Fruit fly (Drosophila melanogaster) whole organism, embryonic: ENCODE data around the gene mRpS11.

ENCODE experiments used
- Antp ChIP-seq: fragments of 200-800 bp; sonication (Bioruptor generic); optimal IDR thresholded peaks from 3 replicates; lab custom pipeline; 2016; ENCODE audit warnings: missing biosample characterization, missing genetic modification characterization
- BEAF-32 ChIP-seq: fragments of 200-800 bp; sonication (Bioruptor generic); optimal IDR thresholded peaks from 3 replicates; lab custom pipeline; 2017; ENCODE audit warnings: missing biosample characterization, missing genetic modification characterization, mild to moderate bottlenecking, moderate library complexity, missing genetic modification reagents
- CG10147 ChIP-seq: fragments of 200-800 bp; sonication (Bioruptor generic); optimal IDR thresholded peaks from 2 replicates; lab custom pipeline; 2019; ENCODE audit warnings: missing biosample characterization, mild to moderate bottlenecking, missing genetic modification characterization, moderate library complexity
- CG10543 ChIP-seq: fragments of 200-800 bp; sonication (Bioruptor generic); optimal IDR thresholded peaks from 3 replicates; lab custom pipeline; 2017; ENCODE audit warnings: missing biosample characterization, mild to moderate bottlenecking, missing genetic modification characterization, moderate library complexity
- CG11247 ChIP-seq: fragments of 200-800 bp; sonication (Bioruptor generic); IDR thresholded peaks from 2 replicates; pipeline ENCODE4 v1.3.6; 2022; ENCODE audit warnings: missing biosample characterization, missing genetic modification characterization
- CG11504 ChIP-seq: fragments of 200-800 bp; sonication (Bioruptor generic); optimal IDR thresholded peaks from 3 replicates; lab custom pipeline; 2019; ENCODE audit warnings: missing biosample characterization, mild to moderate bottlenecking, missing genetic modification characterization, moderate library complexity
- CG12942 ChIP-seq: fragments of 200-800 bp; sonication (Bioruptor generic); optimal IDR thresholded peaks from 3 replicates; lab custom pipeline; 2016; ENCODE audit warnings: missing biosample characterization, missing genetic modification characterization
- CG13287 ChIP-seq: fragments of 200-800 bp; sonication (Bioruptor generic); IDR thresholded peaks from 2 replicates; pipeline ENCODE4 v1.3.6; 2022; ENCODE audit warnings: missing biosample characterization, missing genetic modification characterization; ENCODE audit not compliant: partially characterized antibody
- CG15514 ChIP-seq: fragments of 200-800 bp; sonication (Bioruptor generic); optimal IDR thresholded peaks from 3 replicates; lab custom pipeline; 2017; ENCODE audit warnings: missing biosample characterization, missing genetic modification characterization, mild to moderate bottlenecking, moderate library complexity, missing genetic modification reagents
- CG1602 ChIP-seq: fragments of 200-800 bp; sonication (Bioruptor generic); optimal IDR thresholded peaks from 3 replicates; lab custom pipeline; 2016; ENCODE audit warnings: missing biosample characterization, missing genetic modification characterization
- CG17361 ChIP-seq: fragments of 200-800 bp; sonication (Bioruptor generic); IDR thresholded peaks from 3 replicates; pipeline ENCODE4 v1.3.6; 2022; ENCODE audit warnings: missing biosample characterization, missing genetic modification characterization
- CG3065 ChIP-seq: fragments of 200-800 bp; sonication (Bioruptor generic); optimal IDR thresholded peaks from 2 replicates; lab custom pipeline; 2016; ENCODE audit warnings: missing biosample characterization, missing genetic modification characterization
- CG32532 ChIP-seq: fragments of 200-800 bp; sonication (Bioruptor generic); IDR thresholded peaks from 2 replicates; pipeline ENCODE4 v1.3.6; 2022; ENCODE audit warnings: missing biosample characterization, missing genetic modification characterization
- CG3407 ChIP-seq: fragments of 200-800 bp; sonication (Bioruptor generic); optimal IDR thresholded peaks from 2 replicates; lab custom pipeline; 2018; ENCODE audit warnings: missing biosample characterization, mild to moderate bottlenecking, missing genetic modification characterization
- CG8478 ChIP-seq: fragments of >200 bp; optimal IDR thresholded peaks from 2 replicates; lab custom pipeline; 2018
- CG8924 ChIP-seq: fragments of 200-800 bp; optimal IDR thresholded peaks from 3 replicates; lab custom pipeline; 2019; ENCODE audit warnings: missing biosample characterization, mild to moderate bottlenecking, missing genetic modification characterization, moderate library complexity
- CG8944 ChIP-seq: fragments of 200-800 bp; sonication (Bioruptor generic); optimal IDR thresholded peaks from 3 replicates; lab custom pipeline; 2016; ENCODE audit warnings: missing biosample characterization, missing genetic modification characterization
- CG9876 ChIP-seq: fragments of 200-800 bp; sonication (Bioruptor generic); optimal IDR thresholded peaks from 2 replicates; lab custom pipeline; 2016; ENCODE audit warnings: missing biosample characterization, missing genetic modification characterization
- CkIIα-i1 ChIP-seq: fragments of 200-800 bp; sonication (Bioruptor generic); IDR thresholded peaks from 2 replicates; pipeline ENCODE4 v1.3.6; 2022; ENCODE audit warnings: missing biosample characterization, missing genetic modification characterization
- Dek ChIP-seq: fragments of 200-800 bp; sonication (Bioruptor generic); optimal IDR thresholded peaks from 3 replicates; lab custom pipeline; 2019; ENCODE audit warnings: missing biosample characterization, mild to moderate bottlenecking, missing genetic modification characterization, moderate library complexity
- Dll ChIP-seq: fragments of 200-800 bp; sonication (Bioruptor generic); IDR thresholded peaks from 4 replicates; pipeline ENCODE4 v1.3.6; 2022; ENCODE audit warnings: missing biosample characterization, missing genetic modification characterization; ENCODE audit not compliant: partially characterized antibody
- Dref ChIP-seq: fragments of 200-800 bp; sonication (Bioruptor generic); IDR thresholded peaks from 2 replicates; pipeline ENCODE4 v1.3.6; 2022; ENCODE audit warnings: missing biosample characterization, missing genetic modification characterization
- Drgx ChIP-seq: fragments of 200-800 bp; sonication (Bioruptor generic); IDR thresholded peaks from 2 replicates; pipeline ENCODE4 v1.3.6; 2022; ENCODE audit warnings: missing biosample characterization, missing genetic modification characterization
- Eip74EF ChIP-seq, 2 experiments: fragments of 200-800 bp in 1 of 2; fragments of >200 bp in 1 of 2; sonication (Bioruptor generic) in 1 of 2; optimal IDR thresholded peaks; 2 replicates each; lab custom pipeline; 2017 to 2019; ENCODE audit warnings: missing biosample characterization in 2 of 2, missing genetic modification characterization in 2 of 2, mild to moderate bottlenecking in 1 of 2, moderate library complexity in 1 of 2
- HmgZ ChIP-seq: fragments of 200-800 bp; sonication (Bioruptor generic); optimal IDR thresholded peaks from 2 replicates; lab custom pipeline; 2018; ENCODE audit warnings: missing biosample characterization, mild to moderate bottlenecking, missing genetic modification characterization
- Hmr ChIP-seq: fragments of 200-800 bp; sonication (Bioruptor generic); optimal IDR thresholded peaks from 3 replicates; lab custom pipeline; 2017; ENCODE audit warnings: mild to moderate bottlenecking, missing biosample characterization, missing genetic modification reagents, missing genetic modification characterization
- Meics ChIP-seq: fragments of 200-800 bp; sonication (Bioruptor generic); optimal IDR thresholded peaks from 2 replicates; lab custom pipeline; 2017; ENCODE audit warnings: missing biosample characterization, mild to moderate bottlenecking, missing genetic modification characterization
- NC2α ChIP-seq: fragments of 200-800 bp; sonication (Bioruptor generic); optimal IDR thresholded peaks from 2 replicates; lab custom pipeline; 2016; ENCODE audit warnings: missing biosample characterization, missing genetic modification characterization
- Sin3A ChIP-seq: fragments of >200 bp; optimal IDR thresholded peaks from 2 replicates; lab custom pipeline; 2018
- Spps ChIP-seq: fragments of 200-800 bp; sonication (Bioruptor generic); optimal IDR thresholded peaks from 2 replicates; lab custom pipeline; 2018; ENCODE audit warnings: missing biosample characterization, mild to moderate bottlenecking, missing genetic modification characterization
- al ChIP-seq: fragments of 200-800 bp; sonication (Bioruptor generic); IDR thresholded peaks from 2 replicates; pipeline ENCODE4 v1.3.6; 2022; ENCODE audit warnings: missing biosample characterization, missing genetic modification characterization
- ato ChIP-seq: fragments of 200-800 bp; sonication (Bioruptor generic); IDR thresholded peaks from 2 replicates; pipeline ENCODE4 v1.3.6; 2022; ENCODE audit warnings: missing biosample characterization, missing genetic modification characterization; ENCODE audit not compliant: partially characterized antibody
- cad ChIP-seq: fragments of >200 bp; optimal IDR thresholded peaks from 2 replicates; lab custom pipeline; 2017; ENCODE audit warnings: missing biosample characterization, missing genetic modification characterization
- chm ChIP-seq: fragments of 200-800 bp; sonication (Bioruptor generic); IDR thresholded peaks from 2 replicates; pipeline ENCODE4 v1.3.6; 2022; ENCODE audit warnings: missing biosample characterization, missing genetic modification characterization
- en ChIP-seq: fragments of 200-800 bp; sonication (Bioruptor generic); optimal IDR thresholded peaks from 2 replicates; lab custom pipeline; 2016; ENCODE audit warnings: missing biosample characterization, missing genetic modification characterization
- fd64A ChIP-seq: fragments of 200-800 bp; sonication (Bioruptor generic); optimal IDR thresholded peaks from 3 replicates; lab custom pipeline; 2018; ENCODE audit warnings: missing biosample characterization, mild to moderate bottlenecking, missing genetic modification characterization
- lab ChIP-seq: fragments of 200-800 bp; sonication (Bioruptor generic); optimal IDR thresholded peaks from 3 replicates; lab custom pipeline; 2017; ENCODE audit warnings: missing biosample characterization, missing genetic modification characterization, mild to moderate bottlenecking, moderate library complexity, missing genetic modification reagents
- lov ChIP-seq, 2 experiments: fragments of 200-800 bp in 1 of 2; fragments of >200 bp in 1 of 2; sonication (Bioruptor generic) in 1 of 2; IDR thresholded peaks in 1 of 2; optimal IDR thresholded peaks in 1 of 2; 2 replicates in 1 of 2; 3 replicates in 1 of 2; pipeline versions ENCODE4 v1.3.6 to Lab custom; 2017 to 2022; ENCODE audit warnings: missing biosample characterization in 1 of 2, missing genetic modification characterization in 1 of 2
- peb ChIP-seq: fragments of 200-800 bp; sonication (Bioruptor generic); IDR thresholded peaks from 2 replicates; pipeline ENCODE4 v1.3.6; 2022; ENCODE audit warnings: missing biosample characterization, missing genetic modification characterization
- ro ChIP-seq: fragments of 200-800 bp; sonication (Bioruptor generic); IDR thresholded peaks from 2 replicates; pipeline ENCODE4 v1.3.6; 2022; ENCODE audit warnings: missing biosample characterization, missing genetic modification characterization
- sisA ChIP-seq: fragments of 200-800 bp; sonication (Bioruptor generic); IDR thresholded peaks from 2 replicates; pipeline ENCODE4 v1.3.6; 2022; ENCODE audit warnings: missing biosample characterization, missing genetic modification characterization
- ttk ChIP-seq: fragments of 200-800 bp; sonication (Bioruptor generic); IDR thresholded peaks from 2 replicates; pipeline ENCODE4 v2.1.2; 2022; ENCODE audit warnings: missing biosample characterization, missing genetic modification characterization
- tx ChIP-seq: fragments of 200-800 bp; sonication (Bioruptor generic); optimal IDR thresholded peaks from 2 replicates; lab custom pipeline; 2016; ENCODE audit warnings: missing biosample characterization, missing genetic modification characterization
- unpg ChIP-seq: fragments of 200-800 bp; sonication (Bioruptor generic); optimal IDR thresholded peaks from 3 replicates; lab custom pipeline; 2018; ENCODE audit warnings: missing biosample characterization, mild to moderate bottlenecking, missing genetic modification characterization, moderate library complexity
- usp ChIP-seq: fragments of >200 bp; optimal IDR thresholded peaks from 2 replicates; lab custom pipeline; 2017; ENCODE audit warnings: missing biosample characterization, missing genetic modification characterization
- wor ChIP-seq: fragments of 200-800 bp; sonication (Bioruptor generic); IDR thresholded peaks from 2 replicates; pipeline ENCODE4 v1.3.6; 2022; ENCODE audit warnings: missing biosample characterization, missing genetic modification characterization
- yki ChIP-seq: fragments of >200 bp; optimal IDR thresholded peaks from 3 replicates; lab custom pipeline; 2018
- z ChIP-seq: fragments of 200-800 bp; sonication (Bioruptor generic); IDR thresholded peaks from 3 replicates; pipeline ENCODE4 v1.3.6; 2022; ENCODE audit warnings: missing biosample characterization, missing genetic modification characterization
- zen ChIP-seq: fragments of 200-800 bp; sonication (Bioruptor generic); optimal IDR thresholded peaks from 3 replicates; lab custom pipeline; 2018; ENCODE audit warnings: missing biosample characterization, mild to moderate bottlenecking, missing genetic modification characterization, moderate library complexity

Gene mRpS11

dm6 chr3R:17065018-17065784, 7.3 kb upstream of the mRpS11 start (continued):
- TF ChIP-seq Dref (no peak), sisA (GFP tag; lab: Robert Waterston, UW) (peak; percentile 88), CG15514 (GFP tag; lab: Kevin White, UChicago) (peak; percentile 78), peb (peak; percentile 76), Drgx (GFP tag; lab: Robert Waterston, UW) (peak; percentile 92), ro (0 out of 2 replicates have a peak, but pooled peaks have one; percentile 12), Antp (peak; percentile 87), CG8924 (tag; lab: Kevin White, UChicago) (peak; percentile 97), yki (no peak), CG3065 (GFP tag; lab: Kevin White, UChicago) (peak; percentile 86), CG10147 (GFP tag; lab: Kevin White, UChicago) (peak; percentile 91), NC2α (GFP tag; lab: Kevin White, UChicago) (peak; percentile 70), CG8944 (peak; percentile 87), CG12942 (GFP tag; lab: Kevin White, UChicago) (peak; percentile 85), lab (peak; percentile 95), cad (GFP tag; lab: Kevin White, UChicago) (no peak), CG9876 (GFP tag; lab: Kevin White, UChicago) (peak; percentile 73), Spps (tag; lab: Kevin White, UChicago) (peak; percentile 77), z (GFP tag; lab: Robert Waterston, UW) (0 out of 3 replicates have a peak, but pooled peaks have one; percentile 54), CG13287 (GFP tag; lab: Robert Waterston, UW) (0 out of 2 replicates have a peak, but pooled peaks have one; percentile 34), unpg (GFP tag; lab: Kevin White, UChicago) (peak; percentile 97), CG11504 (tag; lab: Kevin White, UChicago) (peak; percentile 95), BEAF-32 (GFP tag; lab: Kevin White, UChicago) (no peak), HmgZ (tag; lab: Kevin White, UChicago) (peak; percentile 91), CG8478 (no peak), chm (GFP tag; lab: Robert Waterston, UW) (peak; percentile 54; the same call in 1 of the 2 replicates), tx (GFP tag; lab: Kevin White, UChicago) (peak; percentile 85), CG11247 (GFP tag; lab: Robert Waterston, UW) (peak; percentile 64), zen (tag; lab: Kevin White, UChicago) (peak; percentile 85), Dll (GFP tag; lab: Robert Waterston, UW) (0 out of 4 replicates have a peak, but pooled peaks have one; percentile 43), Eip74EF (GFP tag; optimal IDR thresholded peaks at IDR 0.05; lab: Kevin White, UChicago) (peak in 1 of 2 experiments; percentile 95), wor (GFP tag; lab: Robert Waterston, UW) (peak; percentile 88), fd64A (GFP tag; lab: Kevin White, UChicago) (peak; percentile 85), CG10543 (GFP tag; lab: Kevin White, UChicago) (peak; percentile 97), Dek (tag; lab: Kevin White, UChicago) (peak; percentile 85), CG32532 (GFP tag; lab: Robert Waterston, UW) (peak; percentile 87), CG17361 (GFP tag; lab: Robert Waterston, UW) (peak; percentile 97), en (GFP tag; lab: Kevin White, UChicago) (peak; percentile 76), ttk (GFP tag; lab: Robert Waterston, UW) (peak; percentile 86), Sin3A (no peak), Meics (peak; percentile 94), CG3407 (peak; percentile 84), Hmr (GFP tag; lab: Kevin White, UChicago) (peak; percentile 93), lov (optimal IDR thresholded peaks at IDR 0.05; lab: Kevin White, UChicago) (no peak), lov (GFP tag; IDR thresholded peaks at IDR 0.05; lab: Robert Waterston, UW) (peak; percentile 66), ato (GFP tag; lab: Robert Waterston, UW) (no peak), al (GFP tag; lab: Robert Waterston, UW) (peak; percentile 75), CkIIα-i1 (peak; percentile 61; the same call in 1 of the 2 replicates), CG1602 (GFP tag; lab: Kevin White, UChicago) (peak; percentile 89), usp (GFP tag; lab: Kevin White, UChicago) (no peak)
